Worm (Caenorhabditis elegans): ENCODE results near the gene maa-1.

maa-1 gene

DNA sequence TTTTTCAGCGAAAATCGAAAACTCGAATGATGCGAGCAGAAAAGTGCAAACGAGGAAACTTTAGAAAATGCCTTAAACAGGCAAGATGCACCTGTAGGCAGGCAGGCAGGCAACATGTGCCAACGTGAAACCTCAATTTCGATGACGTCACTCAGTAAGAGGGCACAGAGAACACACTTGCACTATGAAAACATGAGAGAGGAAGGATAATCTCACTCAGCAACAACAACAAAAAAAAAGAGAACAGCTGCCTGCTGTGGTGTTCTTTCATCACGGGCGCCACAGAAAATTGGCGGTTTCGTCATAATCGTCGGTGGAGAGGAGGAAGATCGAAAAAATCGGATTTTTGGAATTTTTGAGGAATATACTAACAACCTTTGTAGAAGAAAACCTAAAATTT, 11.8 kb upstream of the maa-1 start:
- TF ChIP-seq rnt-1 (tag; optimal IDR thresholded peaks at IDR 0.05) (peak; percentile 35), sox-4 (tag; optimal IDR thresholded peaks at IDR 0.05) (no peak), lin-14 (GFP tag; optimal IDR thresholded peaks at IDR 0.05) (peak; percentile 27), nhr-76 (tag; optimal IDR thresholded peaks at IDR 0.05) (no peak), ztf-11 (tag; optimal IDR thresholded peaks at IDR 0.05) (no peak), mef-2 (tag; optimal IDR thresholded peaks at IDR 0.05) (no peak), ces-1 (GFP tag; optimal IDR thresholded peaks at IDR 0.05) (no peak), nhr-19 (GFP tag; conservative IDR thresholded peaks at IDR 0.05) (peak; percentile 38; the same call in 1 of the 2 replicates), nhr-71 (tag; optimal IDR thresholded peaks at IDR 0.05) (peak; percentile 15), alr-1 (tag; optimal IDR thresholded peaks at IDR 0.05; ENCODE audit: borderline replicate concordance) (no peak), pqm-1 (tag; optimal IDR thresholded peaks at IDR 0.05) (no peak), mdl-1 (tag; optimal IDR thresholded peaks at IDR 0.05) (peak in 1 of 2 experiments; percentile 16)

DNA sequence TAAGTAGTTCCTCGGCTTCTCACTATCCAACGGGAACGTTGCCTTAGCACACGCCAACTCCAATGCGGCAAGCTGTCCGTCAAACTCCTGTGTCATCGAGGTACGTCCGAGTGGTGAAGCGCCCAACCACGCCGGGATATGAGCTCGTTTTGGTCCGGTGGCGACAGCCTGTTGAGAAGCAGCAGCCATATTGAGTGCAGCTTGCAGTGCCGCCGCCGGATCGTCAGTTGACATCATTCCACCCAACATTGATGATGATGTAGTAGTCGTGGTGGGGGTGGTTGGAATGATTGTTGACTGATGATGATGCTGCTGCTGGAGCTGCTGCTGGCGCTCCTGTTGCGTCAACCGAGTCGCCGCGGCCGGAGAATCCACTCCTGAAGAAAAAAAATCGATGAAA, 11.1 kb upstream of the maa-1 start:
- no peak for TF ChIP-seq nhr-12 (tag; optimal IDR thresholded peaks at IDR 0.05)
- no peak for TF ChIP-seq efl-1 (optimal IDR thresholded peaks at IDR 0.05)
- TF ChIP-seq efl-1 (GFP tag; optimal IDR thresholded peaks at IDR 0.05 in 1 of 2), result peak in 1 of 2 experiments; percentile 31
- TF ChIP-seq fkh-4 (tag; optimal IDR thresholded peaks at IDR 0.05; ENCODE audit: borderline replicate concordance), result no peak
- TF ChIP-seq swsn-7 (tag; optimal IDR thresholded peaks at IDR 0.05), result no peak

DNA sequence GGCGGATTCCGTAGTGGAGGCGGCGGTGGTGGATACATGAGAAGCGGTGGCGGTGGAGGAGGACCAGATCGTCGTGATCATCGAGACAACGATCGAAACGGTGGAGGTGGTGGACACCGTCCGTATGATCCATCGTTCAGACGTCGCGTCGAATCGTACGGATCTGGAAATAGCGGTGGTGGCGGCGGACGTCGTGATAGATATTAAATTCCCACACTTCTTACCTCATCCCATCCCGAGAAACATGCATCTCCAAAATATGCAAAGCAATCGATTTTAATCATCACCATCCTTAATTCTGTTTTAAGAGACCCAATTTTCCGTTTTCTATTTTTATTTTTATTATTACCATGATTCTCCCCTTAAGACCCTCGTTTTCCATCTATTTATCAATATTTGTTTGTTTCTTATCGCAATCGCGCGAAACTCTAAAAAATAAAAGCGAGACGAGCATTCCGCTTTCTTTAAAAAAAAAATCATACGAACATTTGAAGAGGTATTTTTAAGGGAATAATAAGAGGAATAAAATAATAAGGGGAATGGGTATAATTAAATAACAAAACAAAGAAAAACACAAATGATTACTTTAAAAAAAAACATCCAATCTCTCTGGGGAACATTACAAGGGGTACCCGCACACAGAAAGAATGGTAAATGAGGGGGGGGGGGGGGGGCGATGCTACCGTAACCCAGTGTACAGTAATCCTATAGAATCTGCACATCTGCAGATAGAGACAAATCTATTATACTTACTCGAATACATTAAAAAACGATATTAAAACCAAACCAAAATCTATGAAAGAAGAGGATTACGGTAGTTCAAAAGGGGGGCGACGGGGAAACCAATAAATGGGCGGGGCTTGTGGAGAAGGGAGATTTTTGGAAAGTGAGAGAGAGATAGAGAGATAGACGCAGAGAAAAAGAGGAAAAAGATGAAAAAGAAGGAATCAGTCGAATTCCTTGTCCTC, 8.5 kb upstream of the maa-1 start:
- TF ChIP-seq isw-1 (GFP tag; IDR thresholded peaks at IDR 0.05) (no peak), mab-9 (GFP tag; IDR thresholded peaks at IDR 0.05) (peak; percentile 34; the same call in 1 of the 2 replicates), efl-1 (optimal IDR thresholded peaks at IDR 0.05) (no peak), efl-1 (GFP tag; optimal IDR thresholded peaks at IDR 0.05 in 1 of 2) (peak in 1 of 2 experiments; percentile 38), unc-98 (GFP tag; IDR thresholded peaks at IDR 0.05) (0 out of 2 replicates have a peak, but pooled peaks have one; percentile 9), lsy-2 (tag; optimal IDR thresholded peaks at IDR 0.05) (peak in 1 of 2 experiments; percentile 6)

ce11 chrIII:11829585-11830195, 7.4 kb upstream of the maa-1 start:
- TF ChIP-seq fkh-4 (tag; optimal IDR thresholded peaks at IDR 0.05; ENCODE audit: borderline replicate concordance) (no peak), nhr-85 (tag) (peak; percentile 14), hlh-4 (tag; optimal IDR thresholded peaks at IDR 0.05) (no peak), efl-1 (optimal IDR thresholded peaks at IDR 0.05) (no peak), efl-1 (GFP tag; optimal IDR thresholded peaks at IDR 0.05 in 1 of 2) (peak in 1 of 2 experiments; percentile 27), lin-14 (GFP tag; optimal IDR thresholded peaks at IDR 0.05) (no peak), efl-3 (GFP tag; optimal IDR thresholded peaks at IDR 0.05) (no peak)

DNA sequence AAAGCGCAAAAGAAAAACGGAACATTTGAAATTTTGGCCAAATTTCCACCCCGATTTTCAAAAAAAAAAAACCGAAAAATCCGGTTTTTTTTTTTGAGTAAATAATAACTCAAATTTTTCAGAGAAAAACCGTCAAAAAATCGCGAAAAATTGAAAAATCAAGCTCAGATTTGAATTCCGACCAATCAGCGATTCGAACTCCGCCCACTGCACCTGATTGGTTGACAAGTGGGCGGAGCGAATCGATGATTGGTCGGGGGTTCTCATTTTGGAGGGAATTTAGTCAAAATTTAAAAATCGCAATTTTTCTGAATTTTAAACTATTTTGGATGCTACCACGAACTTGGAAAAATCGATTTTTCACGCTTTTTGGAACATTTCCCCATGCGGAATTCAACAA, 6.7 kb upstream of the maa-1 start:
- TF ChIP-seq elt-2 (tag; optimal IDR thresholded peaks at IDR 0.05) (no peak), nhr-71 (tag; optimal IDR thresholded peaks at IDR 0.05) (no peak), efl-1 (optimal IDR thresholded peaks at IDR 0.05) (no peak), efl-1 (GFP tag; optimal IDR thresholded peaks at IDR 0.05 in 1 of 2) (peak in 1 of 2 experiments; percentile 33), snpc-4 (tag; optimal IDR thresholded peaks at IDR 0.05) (no peak), unc-98 (GFP tag; IDR thresholded peaks at IDR 0.05) (no peak), nhr-28 (tag; optimal IDR thresholded peaks at IDR 0.05) (no peak), zip-4 (GFP tag; optimal IDR thresholded peaks at IDR 0.05) (no peak), nhr-19 (GFP tag; conservative IDR thresholded peaks at IDR 0.05) (no peak)

ce11 chrIII:11826118-11826517, 3.8 kb upstream of the maa-1 start, which contains the start of gene rsp-8:
TSS of gene rsp-8 (plus strand) at chrIII:11826418.
- TF ChIP-seq nhr-85 (tag) (peak; percentile 2), fkh-10 (GFP tag; optimal IDR thresholded peaks at IDR 0.05) (no peak)

All from whole organism, L1 larva.